Worm (Caenorhabditis elegans) whole organism, midembryonic: ENCODE measurements around the gene acr-24.

Experiments
- T22C8.4 ChIP-seq: fragments of 200-800 bp; sonication (Bioruptor generic); IDR thresholded peaks from 2 replicates; pipeline ENCODE4 v1.3.6; 2022; ENCODE audit warnings: missing genetic modification characterization, missing compliant biosample characterization
- cog-1 ChIP-seq: sonication (generic microtip); optimal IDR thresholded peaks from 2 replicates; lab custom pipeline; 2016; ENCODE audit warnings: missing genetic modification characterization, missing compliant biosample characterization
- flt-1 ChIP-seq: fragments of 200-800 bp; sonication (Bioruptor generic); IDR thresholded peaks from 2 replicates; pipeline ENCODE4 v1.3.6; 2022; ENCODE audit warnings: missing genetic modification characterization, missing compliant biosample characterization
- klf-2 ChIP-seq: fragments of 200-800 bp; sonication (Bioruptor generic); conservative IDR thresholded peaks from 2 replicates; pipeline ENCODE4 v1.3.6; 2022; ENCODE audit warnings: missing genetic modification reagents, missing genetic modification characterization, missing compliant biosample characterization
- med-1 ChIP-seq: sonication (generic microtip); optimal IDR thresholded peaks from 2 replicates; lab custom pipeline; 2017; ENCODE audit warnings: missing genetic modification characterization, mild to moderate bottlenecking, missing compliant biosample characterization, antibody characterized with exemption, missing genetic modification reagents; ENCODE audit not compliant: insufficient read depth
- ref-1 ChIP-seq: fragments of 200-800 bp; sonication (Bioruptor generic); conservative IDR thresholded peaks from 2 replicates; pipeline ENCODE4 v1.3.6; 2022; ENCODE audit warnings: missing genetic modification reagents, missing genetic modification characterization, missing compliant biosample characterization
- tab-1 ChIP-seq: fragments of 200-800 bp; sonication (Bioruptor generic); IDR thresholded peaks from 2 replicates; pipeline ENCODE4 v1.3.6; 2022; ENCODE audit warnings: missing genetic modification characterization, missing compliant biosample characterization
- ztf-23 ChIP-seq: fragments of 200-800 bp; sonication (Bioruptor generic); IDR thresholded peaks from 2 replicates; pipeline ENCODE4 v1.3.6; 2022; ENCODE audit warnings: missing genetic modification reagents, missing genetic modification characterization, missing compliant biosample characterization
- ztf-29 ChIP-seq: fragments of 200-800 bp; sonication (Bioruptor generic); IDR thresholded peaks from 2 replicates; pipeline ENCODE4 v1.3.6; 2022; ENCODE audit warnings: missing genetic modification reagents, missing genetic modification characterization, missing compliant biosample characterization

acr-24 gene

ce11 chrIV:15524923-15525322 lies 27.6 kb downstream of the acr-24 start:
- TF ChIP-seq flt-1 (GFP tag; lab: Robert Waterston, UW) (no peak), ztf-23 (no peak), ref-1 (GFP tag; lab: Robert Waterston, UW) (no peak), tab-1 (GFP tag; lab: Robert Waterston, UW) (0 out of 2 replicates have a peak, but pooled peaks have one; percentile 27), med-1 (GFP tag; lab: Kevin White, UChicago) (no peak), klf-2 (no peak), cog-1 (tag; lab: Kevin White, UChicago) (no peak), ztf-29 (GFP tag; lab: Robert Waterston, UW) (no peak), T22C8.4 (GFP tag; lab: Robert Waterston, UW) (no peak)

- no peak for TF ChIP-seq klf-2
- TF ChIP-seq cog-1 (tag; lab: Kevin White, UChicago): no peak
- no peak for TF ChIP-seq ref-1 (GFP tag; lab: Robert Waterston, UW)
- TF ChIP-seq T22C8.4 (GFP tag; lab: Robert Waterston, UW): no peak
- no peak for TF ChIP-seq ztf-23
- TF ChIP-seq tab-1 (GFP tag; lab: Robert Waterston, UW): no peak
- TF ChIP-seq flt-1 (GFP tag; lab: Robert Waterston, UW): no peak
- TF ChIP-seq med-1 (GFP tag; lab: Kevin White, UChicago): no peak
- TF ChIP-seq ztf-29 (GFP tag; lab: Robert Waterston, UW): no peak
Measured at ce11 chrIV:15525733-15526132, 28.4 kb downstream of the acr-24 start.

ce11 chrIV:15526477-15526876 lies 29.1 kb downstream of the acr-24 start:
- TF ChIP-seq flt-1 (GFP tag; lab: Robert Waterston, UW) (no peak), ref-1 (GFP tag; lab: Robert Waterston, UW) (no peak), ztf-23 (0 out of 2 replicates have a peak, but pooled peaks have one; percentile 12), med-1 (GFP tag; lab: Kevin White, UChicago) (no peak), tab-1 (GFP tag; lab: Robert Waterston, UW) (no peak)

ce11 chrIV:15527282-15527681 lies 29.9 kb downstream of the acr-24 start:
- no peak for TF ChIP-seq flt-1 (GFP tag; lab: Robert Waterston, UW)

ce11 chrIV:15528234-15528633 lies 30.9 kb downstream of the acr-24 start, which contains the start of gene ari-1.4:
TSS of gene ari-1.4 (minus strand) at chrIV:15528528.
- TF ChIP-seq klf-2 (no peak), T22C8.4 (GFP tag; lab: Robert Waterston, UW) (peak; percentile 25; the same call in 1 of the 2 replicates)

- TF ChIP-seq ztf-23: 0 out of 2 replicates have a peak, but pooled peaks have one; percentile 28
Measured at ce11 chrIV:15530486-15530885, 33.1 kb downstream of the acr-24 start.

- no peak for TF ChIP-seq klf-2
Measured at ce11 chrIV:15537338-15537737, 40.0 kb downstream of the acr-24 start.

- TF ChIP-seq tab-1 (GFP tag; lab: Robert Waterston, UW): no peak
Measured at ce11 chrIV:15539447-15539994, 42.2 kb downstream of the acr-24 start, which contains the start of gene Y73F8A.35. TSS of gene Y73F8A.35 (minus strand) at chrIV:15539944.

ce11 chrIV:15554771-15555170 lies 57.4 kb downstream of the acr-24 start:
- TF ChIP-seq T22C8.4 (GFP tag; lab: Robert Waterston, UW) (peak; percentile 42; the same call in 1 of the 2 replicates), tab-1 (GFP tag; lab: Robert Waterston, UW) (no peak)

- TF ChIP-seq T22C8.4 (GFP tag; lab: Robert Waterston, UW) (peak; percentile 19; the same call in 1 of the 2 replicates), tab-1 (GFP tag; lab: Robert Waterston, UW) (no peak)
Measured at ce11 chrIV:15559065-15559464, 61.7 kb downstream of the acr-24 start.
